Fruit fly (Drosophila melanogaster) whole organism, pupa: ENCODE data around the gene Gr97a.

Source experiments
- EcR ChIP-seq: fragments of 200-800 bp; sonication (Bioruptor generic); optimal IDR thresholded peaks from 3 replicates; lab custom pipeline; 2019; ENCODE audit warnings: missing biosample characterization, missing genetic modification characterization, mild to moderate bottlenecking, moderate library complexity, missing genetic modification reagents
- Ets98B ChIP-seq: fragments of 200-800 bp; sonication (Bioruptor generic); IDR thresholded peaks from 2 replicates; pipeline ENCODE4 v1.3.6; 2022; ENCODE audit warnings: missing biosample characterization, missing genetic modification characterization
- Snoo ChIP-seq: fragments of 200-800 bp; sonication (Bioruptor generic); optimal IDR thresholded peaks from 3 replicates; lab custom pipeline; 2017; ENCODE audit warnings: missing biosample characterization, mild to moderate bottlenecking, missing genetic modification characterization, inconsistent platforms
- fd96Ca ChIP-seq: fragments of 200-800 bp; sonication (Bioruptor generic); IDR thresholded peaks from 3 replicates; pipeline ENCODE4 v1.3.6; 2022; ENCODE audit warnings: missing biosample characterization, missing genetic modification characterization

- no peak for TF ChIP-seq Snoo
- TF ChIP-seq Ets98B (GFP tag; lab: Robert Waterston, UW) = no peak
- no peak for TF ChIP-seq fd96Ca (GFP tag; lab: Robert Waterston, UW)
- no peak for TF ChIP-seq EcR
These were observed 28.2 kb upstream of the Gr97a start, which contains the start of gene TwdlC for dm6 chr3R:26994532-26994931.
